Worm (Caenorhabditis elegans) whole organism, early embryonic: Measurements from ENCODE around the gene tex-2.

Experiments
- F13C5.2 ChIP-seq: sonication (generic microtip); optimal IDR thresholded peaks from 2 replicates; lab custom pipeline; 2017; ENCODE audit warnings: mild to moderate bottlenecking, missing genetic modification characterization, inconsistent platforms, missing compliant biosample characterization
- aly-1 ChIP-seq: sonication (generic microtip); optimal IDR thresholded peaks from 2 replicates; lab custom pipeline; 2016; ENCODE audit warnings: missing genetic modification characterization, missing compliant biosample characterization
- ama-1 ChIP-seq: fragments of 150-350 bp; optimal IDR thresholded peaks from 2 replicates; lab custom pipeline; 2014
- ceh-13 ChIP-seq: fragments of 200-800 bp; sonication (Bioruptor generic); optimal IDR thresholded peaks from 2 replicates; lab custom pipeline; 2018; ENCODE audit warnings: mild to moderate bottlenecking, missing genetic modification characterization, missing compliant biosample characterization
- ceh-36 ChIP-seq: sonication (generic microtip); optimal IDR thresholded peaks from 2 replicates; lab custom pipeline; 2016; ENCODE audit warnings: missing genetic modification characterization, inconsistent platforms, missing compliant biosample characterization
- ets-7 ChIP-seq: sonication (generic microtip); optimal IDR thresholded peaks from 2 replicates; lab custom pipeline; 2016; ENCODE audit warnings: missing genotype, missing genetic modification characterization, missing compliant biosample characterization
- flt-1 ChIP-seq: fragments of 200-800 bp; sonication (Bioruptor generic); IDR thresholded peaks from 2 replicates; pipeline ENCODE4 v1.3.6; 2022; ENCODE audit warnings: missing genetic modification characterization, missing compliant biosample characterization
- hmg-4 ChIP-seq: fragments of 200-800 bp; sonication (Bioruptor generic); optimal IDR thresholded peaks from 2 replicates; lab custom pipeline; 2018; ENCODE audit warnings: mild to moderate bottlenecking, missing genetic modification characterization, missing compliant biosample characterization
- scrt-1 ChIP-seq: fragments of 200-800 bp; sonication (Bioruptor generic); IDR thresholded peaks from 2 replicates; pipeline ENCODE4 v1.3.6; 2022; ENCODE audit warnings: missing genetic modification characterization, missing compliant biosample characterization

ce11 chrII:5876053-5876452 lies 2.6 kb upstream of the tex-2 start, which contains the start of gene F55C12.6:
- no peak for TF ChIP-seq hmg-4 (GFP tag; lab: Kevin White, UChicago)
- TF ChIP-seq ama-1 (lab: Kevin White, UChicago) = no peak
- TF ChIP-seq flt-1 = no peak
- TF ChIP-seq ceh-13 (GFP tag; lab: Kevin White, UChicago) = no peak
- TF ChIP-seq ets-7 = no peak
- TF ChIP-seq ceh-36 (tag; lab: Kevin White, UChicago) = no peak
- TF ChIP-seq aly-1 (tag; lab: Kevin White, UChicago) = no peak
- TF ChIP-seq scrt-1 = no peak
- TF ChIP-seq F13C5.2 (tag; lab: Kevin White, UChicago) = no peak
